Worm (Caenorhabditis elegans): ENCODE results near the gene R105.1.

R105.1 gene

DNA sequence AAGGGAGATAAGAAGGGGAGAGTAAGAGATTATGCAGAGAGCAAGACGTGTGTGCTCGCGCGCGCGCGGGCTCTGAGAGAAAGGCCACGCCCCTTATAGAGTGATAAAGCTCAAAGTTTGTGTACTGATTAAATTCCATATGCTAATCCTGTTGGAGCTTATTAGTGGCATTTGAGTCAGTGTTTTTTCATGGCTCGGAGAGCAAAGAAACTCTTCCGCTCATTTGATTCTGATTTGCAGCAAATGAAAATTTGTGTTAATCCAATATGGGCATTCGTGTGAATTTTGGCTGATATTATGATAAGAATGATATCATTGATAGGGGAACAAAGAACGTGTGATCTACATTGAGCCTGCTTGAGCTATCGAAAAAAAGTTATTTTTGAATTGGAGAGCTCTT, 20.0 kb upstream of the R105.1 start (continued):
- no peak for TF ChIP-seq sea-2 (GFP tag; IDR thresholded peaks at IDR 0.05)
- TF ChIP-seq sptf-2 (GFP tag; optimal IDR thresholded peaks at IDR 0.05): no peak

DNA sequence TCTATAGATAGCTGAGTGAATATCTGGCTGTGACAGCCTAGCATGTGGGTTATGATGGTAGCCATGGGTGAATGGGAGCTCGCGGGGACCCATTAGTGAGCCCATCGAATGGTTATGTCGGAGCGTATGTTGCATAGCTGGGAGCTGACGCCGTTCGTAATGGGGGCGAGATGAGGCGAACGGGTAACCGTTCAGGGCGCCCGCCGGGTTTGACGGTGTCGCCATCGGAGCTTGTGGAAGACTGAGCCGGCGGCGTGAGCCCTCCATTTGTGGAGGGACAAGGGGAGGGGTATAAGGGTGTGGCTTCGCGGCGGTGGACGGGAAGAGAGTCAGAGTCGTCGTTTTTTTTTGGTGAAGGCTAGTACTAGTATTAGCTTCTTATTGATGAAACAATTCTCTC, 9.6 kb upstream of the R105.1 start:
- TF ChIP-seq rec-8 (tag; optimal IDR thresholded peaks at IDR 0.05): no peak
- no peak for TF ChIP-seq hlh-12 (tag; optimal IDR thresholded peaks at IDR 0.05)
- peak; percentile 62; the same call in 1 of the 2 replicates for TF ChIP-seq egrh-3 (GFP tag; IDR thresholded peaks at IDR 0.05)
- peak; percentile 84 for TF ChIP-seq zfh-2 (GFP tag; conservative IDR thresholded peaks at IDR 0.05)
- TF ChIP-seq nhr-80 (tag; optimal IDR thresholded peaks at IDR 0.05): no peak
- TF ChIP-seq bed-1 (GFP tag; IDR thresholded peaks at IDR 0.05): no peak
- no peak for TF ChIP-seq rpc-1 (optimal IDR thresholded peaks at IDR 0.05)
- TF ChIP-seq rpc-1 (tag; optimal IDR thresholded peaks at IDR 0.05): no peak

ce11 chrIV:4636001-4636400, 2.5 kb downstream of the R105.1 start, which contains the start of gene R105.5:
R105.5 (plus strand) TSS chrIV:4636301.
- TF ChIP-seq mxl-1 (tag; optimal IDR thresholded peaks at IDR 0.05) (no peak), sdz-38 (tag; optimal IDR thresholded peaks at IDR 0.05) (no peak)

- TF ChIP-seq ztf-28 (GFP tag; IDR thresholded peaks at IDR 0.05): 0 out of 2 replicates have a peak, but pooled peaks have one; percentile 41
- TF ChIP-seq madf-10 (tag; optimal IDR thresholded peaks at IDR 0.05): no peak
- no peak for TF ChIP-seq madf-8 (GFP tag; conservative IDR thresholded peaks at IDR 0.05)
- TF ChIP-seq bed-1 (GFP tag; IDR thresholded peaks at IDR 0.05): no peak
- TF ChIP-seq nhr-179 (tag; optimal IDR thresholded peaks at IDR 0.05): no peak
- TF ChIP-seq hsf-1 (GFP tag; IDR thresholded peaks at IDR 0.05): no peak
- no peak for TF ChIP-seq ccch-3 (GFP tag; optimal IDR thresholded peaks at IDR 0.05)
- TF ChIP-seq lin-26 (GFP tag; IDR thresholded peaks at IDR 0.05): 0 out of 2 replicates have a peak, but pooled peaks have one; percentile 13
- no peak for TF ChIP-seq zim-3 (tag; optimal IDR thresholded peaks at IDR 0.05)
Observed at ce11 chrIV:4637840-4638239, 4.3 kb downstream of the R105.1 start, which contains the start of gene F19C7.8. F19C7.8 (minus strand) TSS chrIV:4638095.

DNA sequence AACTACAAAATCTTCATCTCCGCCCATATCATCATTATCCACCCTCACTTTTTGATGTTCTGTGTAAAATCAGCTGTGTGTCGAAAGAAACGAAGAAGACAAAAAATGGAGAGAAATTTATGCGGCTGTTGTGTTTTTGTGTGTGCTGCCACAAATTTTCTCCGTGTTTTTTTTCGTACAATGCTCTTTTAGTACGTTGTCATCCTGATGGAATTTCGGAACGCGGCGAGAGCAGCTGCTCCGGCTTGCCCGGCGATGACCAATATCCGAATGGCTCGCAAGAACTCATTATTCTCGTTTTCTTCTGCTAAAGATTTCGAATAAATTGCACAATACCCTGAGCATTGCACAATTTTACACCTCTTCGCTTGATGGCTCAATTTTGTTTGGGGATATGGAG, 5.9 kb downstream of the R105.1 start:
- TF ChIP-seq lsy-27 (tag; optimal IDR thresholded peaks at IDR 0.05; ENCODE audit: borderline replicate concordance, insufficient read depth) (no peak), Y79H2A.3 (GFP tag; conservative IDR thresholded peaks at IDR 0.05) (no peak)

ce11 chrIV:4640941-4641340, 7.4 kb downstream of the R105.1 start:
- peak; percentile 18 for TF ChIP-seq ztf-26 (tag; optimal IDR thresholded peaks at IDR 0.05)
- TF ChIP-seq hrde-1 (tag; optimal IDR thresholded peaks at IDR 0.05; ENCODE audit: borderline replicate concordance): no peak

DNA sequence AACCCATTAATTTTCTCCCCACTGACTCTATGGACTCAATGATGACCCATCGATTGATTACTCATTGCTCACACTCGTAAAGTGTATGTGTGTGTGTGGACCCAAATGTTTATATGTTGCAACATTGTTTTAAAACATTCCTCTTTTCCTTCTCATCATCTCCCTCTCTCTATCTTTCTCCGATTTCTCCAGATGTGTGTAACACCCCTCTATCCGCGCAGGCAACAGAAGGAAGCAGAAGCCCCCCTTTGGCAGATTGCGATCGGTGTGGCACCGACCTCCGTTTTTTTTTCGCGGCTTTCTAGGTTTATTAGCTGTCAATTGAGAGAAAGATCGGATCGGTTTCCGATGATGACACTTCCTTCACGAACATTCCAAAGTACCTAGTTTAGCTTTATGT, 10.1 kb downstream of the R105.1 start:
- TF ChIP-seq pbrm-1 (GFP tag; IDR thresholded peaks at IDR 0.05) (no peak), aptf-2 (GFP tag; conservative IDR thresholded peaks at IDR 0.05) (no peak), T26A5.8 (tag; optimal IDR thresholded peaks at IDR 0.05) (no peak), B0261.1 (tag; optimal IDR thresholded peaks at IDR 0.05) (no peak), ztf-26 (tag; optimal IDR thresholded peaks at IDR 0.05) (no peak), F57C9.4 (tag; optimal IDR thresholded peaks at IDR 0.05) (no peak), madf-10 (tag; optimal IDR thresholded peaks at IDR 0.05) (no peak), cebp-1 (GFP tag; IDR thresholded peaks at IDR 0.05) (no peak), cebp-1 (tag; optimal IDR thresholded peaks at IDR 0.05) (no peak), akir-1 (GFP tag; optimal IDR thresholded peaks at IDR 0.05) (no peak), Y95B8A.8 (GFP tag; IDR thresholded peaks at IDR 0.05) (no peak), ZK185.1 (tag; optimal IDR thresholded peaks at IDR 0.05; ENCODE audit: poor library complexity, severe bottlenecking) (no peak)
